Worm (Caenorhabditis elegans) whole organism, young adult: ENCODE data around the gene C34C12.7.

Experiments
- D2030.7 ChIP-seq: fragments of 200-800 bp; sonication (Bioruptor generic); IDR thresholded peaks from 2 replicates; pipeline ENCODE4 v1.3.6; 2022; ENCODE audit warnings: missing genetic modification reagents, missing genetic modification characterization, missing compliant biosample characterization
- attf-5 ChIP-seq: fragments of 200-800 bp; sonication (Bioruptor generic); optimal IDR thresholded peaks from 2 replicates; lab custom pipeline; 2018; ENCODE audit warnings: mild to moderate bottlenecking, missing genetic modification characterization, missing compliant biosample characterization
- mes-4 ChIP-seq: sonication (generic microtip); optimal IDR thresholded peaks from 2 replicates; lab custom pipeline; 2016; ENCODE audit warnings: missing genotype, missing genetic modification characterization, missing compliant biosample characterization
- snpc-4 ChIP-seq, 5 experiments: fragments of 150-350 bp in 1 of 5; sonication (generic microtip) in 4 of 5; optimal IDR thresholded peaks; 2 replicates each; lab custom pipeline; 2014 to 2018; ENCODE audit warnings: missing genetic modification characterization in 5 of 5, missing biosample characterization in 3 of 5, antibody characterized with exemption in 2 of 5, mild to moderate bottlenecking in 2 of 5, missing compliant biosample characterization in 2 of 5, missing genotype in 2 of 5, moderate library complexity in 2 of 5, missing genetic modification reagents in 1 of 5

DNA sequence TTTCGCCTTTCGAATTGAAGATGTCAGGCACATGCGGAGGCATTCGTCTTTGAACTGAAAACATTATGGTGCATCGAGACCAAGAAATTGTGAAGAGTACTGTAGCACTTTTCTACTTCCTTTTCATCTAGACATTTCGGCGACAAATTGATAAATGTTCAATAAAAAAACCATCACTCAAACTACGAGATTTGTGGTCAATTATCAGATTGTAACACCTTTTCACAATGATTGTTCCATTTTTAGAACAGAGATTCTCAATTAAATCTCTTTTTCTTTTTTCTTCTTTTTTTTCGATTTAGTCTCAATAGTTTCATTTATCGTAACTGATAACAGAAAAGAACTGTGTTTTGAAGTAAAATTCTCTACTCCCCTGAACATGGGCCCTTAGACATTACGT lies 2.1 kb downstream of the C34C12.7 start:
- no peak for TF ChIP-seq D2030.7 (GFP tag; lab: Robert Waterston, UW)
- no peak for TF ChIP-seq attf-5
- TF ChIP-seq snpc-4 (GFP tag; optimal IDR thresholded peaks at IDR 0.05; lab: Kevin White, UChicago), result no peak
- no peak for TF ChIP-seq snpc-4 (tag; optimal IDR thresholded peaks at IDR 0.05; lab: Kevin White, UChicago)
- no peak for TF ChIP-seq mes-4 (tag; lab: Kevin White, UChicago)
